Worm (Caenorhabditis elegans): ENCODE results near the gene sptf-2.

- no peak for TF ChIP-seq ama-1 (optimal IDR thresholded peaks at IDR 0.05)
- TF ChIP-seq hmg-4 (GFP tag; optimal IDR thresholded peaks at IDR 0.05), result no peak
Measured at ce11 chrII:8650644-8651159, 25.4 kb downstream of the sptf-2 start, which contains the start of gene pyr-1.

Measured in whole organism, early embryonic.